Worm (Caenorhabditis elegans): Measurements from ENCODE around the gene C10A4.6.

DNA sequence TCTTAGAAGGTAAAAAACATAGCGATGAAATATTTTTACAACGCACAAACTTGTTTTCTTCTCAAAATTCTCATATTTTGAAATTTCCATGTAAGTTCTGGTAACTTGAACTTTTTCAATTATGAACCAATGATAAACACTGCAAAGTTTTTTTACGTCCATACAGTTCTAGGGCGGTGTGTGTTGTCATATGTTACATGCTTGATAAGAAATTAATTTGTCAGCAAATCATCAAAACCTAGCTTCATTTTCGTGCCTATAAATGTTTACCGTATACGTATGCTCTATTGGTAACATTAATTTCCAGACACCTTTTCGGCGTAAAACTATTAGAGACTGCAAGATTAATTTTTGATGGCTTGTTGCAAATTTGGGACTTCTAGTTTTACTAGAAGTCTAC, 47.2 kb upstream of the C10A4.6 start:
- no peak for TF ChIP-seq ceh-82 (tag; optimal IDR thresholded peaks at IDR 0.05)
- no peak for TF ChIP-seq zag-1 (tag; optimal IDR thresholded peaks at IDR 0.05)
- TF ChIP-seq nhr-76 (tag; optimal IDR thresholded peaks at IDR 0.05), result no peak

Data from whole organism, L3 larva.